Fruit fly (Drosophila melanogaster): Measurements from ENCODE around the gene CG10949.

Gene CG10949

DNA sequence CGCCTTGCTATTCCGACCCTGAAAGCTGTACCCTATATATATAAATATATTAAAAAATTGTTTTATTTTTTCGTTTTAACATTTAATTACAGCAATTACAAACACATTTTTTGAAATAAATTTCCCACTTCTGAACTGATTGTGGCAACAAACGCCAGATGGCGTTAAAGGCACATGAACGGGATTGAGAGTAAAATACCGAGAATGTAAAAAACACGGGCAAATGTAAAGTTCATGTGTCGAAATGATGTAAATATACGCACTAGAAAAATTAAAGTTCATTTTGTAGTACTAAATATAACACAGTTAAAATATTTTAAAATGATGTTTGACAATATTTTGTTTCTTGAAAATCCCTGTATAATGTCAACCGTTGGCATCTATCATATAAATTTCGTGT, 47.7 kb upstream of the CG10949 start:
- TF ChIP-seq slou (GFP tag; optimal IDR thresholded peaks at IDR 0.05), result no peak
- TF ChIP-seq zf30C (GFP tag; optimal IDR thresholded peaks at IDR 0.05), result no peak
- TF ChIP-seq tap (tag; optimal IDR thresholded peaks at IDR 0.05), result peak; percentile 7
- 0 out of 2 replicates have a peak, but pooled peaks have one; percentile 17 for TF ChIP-seq chm (GFP tag; IDR thresholded peaks at IDR 0.05)
- peak; percentile 16 for TF ChIP-seq Sox102F (GFP tag; optimal IDR thresholded peaks at IDR 0.05)
- peak; percentile 28; the same call in 1 of the 2 replicates for TF ChIP-seq CG32532 (GFP tag; IDR thresholded peaks at IDR 0.05)
- TF ChIP-seq Ptx1 (GFP tag; IDR thresholded peaks at IDR 0.05), result 0 out of 2 replicates have a peak, but pooled peaks have one; percentile 33
- peak; percentile 27; the same call in 1 of the 3 replicates for TF ChIP-seq hb (GFP tag; IDR thresholded peaks at IDR 0.05; ENCODE audit: partially characterized antibody)
- peak; percentile 27 for TF ChIP-seq CG1529 (GFP tag; optimal IDR thresholded peaks at IDR 0.05)
- TF ChIP-seq sc (optimal IDR thresholded peaks at IDR 0.05), result no peak
- peak; percentile 18 for TF ChIP-seq sc (GFP tag; optimal IDR thresholded peaks at IDR 0.05)
- peak; percentile 13 for TF ChIP-seq CG17802 (tag; optimal IDR thresholded peaks at IDR 0.05)
- TF ChIP-seq CG6254 (GFP tag; optimal IDR thresholded peaks at IDR 0.05), result peak; percentile 61
- no peak for TF ChIP-seq disco-r (GFP tag; optimal IDR thresholded peaks at IDR 0.05)
- TF ChIP-seq CG7372 (GFP tag; IDR thresholded peaks at IDR 0.05), result peak; percentile 7; the same call in 1 of the 2 replicates
- TF ChIP-seq dpn (GFP tag; optimal IDR thresholded peaks at IDR 0.05), result peak in 1 of 2 experiments; percentile 32
- 0 out of 3 replicates have a peak, but pooled peaks have one; percentile 41 for TF ChIP-seq H15 (GFP tag; IDR thresholded peaks at IDR 0.05)
- peak; percentile 69 for TF ChIP-seq amos (GFP tag; IDR thresholded peaks at IDR 0.05; ENCODE audit: partially characterized antibody)
- TF ChIP-seq Dip3 (GFP tag; optimal IDR thresholded peaks at IDR 0.05), result no peak
- peak; percentile 48 for TF ChIP-seq CG17568 (GFP tag; optimal IDR thresholded peaks at IDR 0.05)
- TF ChIP-seq Fer3 (tag; optimal IDR thresholded peaks at IDR 0.05), result peak; percentile 6
- no peak for TF ChIP-seq ro (GFP tag; IDR thresholded peaks at IDR 0.05)
- no peak for TF ChIP-seq en (GFP tag; optimal IDR thresholded peaks at IDR 0.05)
- TF ChIP-seq ara (GFP tag; IDR thresholded peaks at IDR 0.05), result no peak
- peak; percentile 46 for TF ChIP-seq CG1603 (tag; optimal IDR thresholded peaks at IDR 0.05)
- peak; percentile 59 for TF ChIP-seq NfI (GFP tag; optimal IDR thresholded peaks at IDR 0.05)
- no peak for TF ChIP-seq CG6175 (GFP tag; IDR thresholded peaks at IDR 0.05)
- TF ChIP-seq pzg (GFP tag; optimal IDR thresholded peaks at IDR 0.05), result peak; percentile 5
- TF ChIP-seq abd-A (tag; optimal IDR thresholded peaks at IDR 0.05), result no peak
- TF ChIP-seq CG31365 (tag; optimal IDR thresholded peaks at IDR 0.05), result no peak
- TF ChIP-seq CG9817 (tag; optimal IDR thresholded peaks at IDR 0.05), result peak; percentile 3
- TF ChIP-seq CG6689 (GFP tag; IDR thresholded peaks at IDR 0.05), result no peak
- peak; percentile 61 for TF ChIP-seq E2f2 (GFP tag; IDR thresholded peaks at IDR 0.05)
- TF ChIP-seq CG10209 (GFP tag; optimal IDR thresholded peaks at IDR 0.05), result peak; percentile 35
- TF ChIP-seq onecut (GFP tag; IDR thresholded peaks at IDR 0.05), result peak; percentile 41
- TF ChIP-seq chinmo (GFP tag; IDR thresholded peaks at IDR 0.05; ENCODE audit: partially characterized antibody), result 0 out of 4 replicates have a peak, but pooled peaks have one; percentile 19
- peak; percentile 1 for TF ChIP-seq BtbVII (GFP tag; optimal IDR thresholded peaks at IDR 0.05)
- peak; percentile 24 for TF ChIP-seq CG18619 (GFP tag; optimal IDR thresholded peaks at IDR 0.05)
- no peak for TF ChIP-seq CG8388 (GFP tag; optimal IDR thresholded peaks at IDR 0.05)
- TF ChIP-seq CTCF (GFP tag; optimal IDR thresholded peaks at IDR 0.05), result peak; percentile 94
- peak; percentile 26 for TF ChIP-seq Xbp1 (GFP tag; optimal IDR thresholded peaks at IDR 0.05)
- TF ChIP-seq CG2199 (GFP tag; IDR thresholded peaks at IDR 0.05), result peak; percentile 50; the same call in 2 of the 3 replicates
- peak; percentile 36 for TF ChIP-seq CG13424 (tag; optimal IDR thresholded peaks at IDR 0.05)
- TF ChIP-seq pita (GFP tag; optimal IDR thresholded peaks at IDR 0.05), result peak; percentile 1
- TF ChIP-seq CG14050 (GFP tag; IDR thresholded peaks at IDR 0.05), result 0 out of 3 replicates have a peak, but pooled peaks have one; percentile 10
- peak in 1 of 2 experiments; percentile 50 for TF ChIP-seq bsh (GFP tag; optimal IDR thresholded peaks at IDR 0.05)
- TF ChIP-seq ewg (GFP tag; optimal IDR thresholded peaks at IDR 0.05), result peak; percentile 34
- TF ChIP-seq CG12659 (GFP tag; optimal IDR thresholded peaks at IDR 0.05), result peak; percentile 11
- TF ChIP-seq chif (GFP tag; optimal IDR thresholded peaks at IDR 0.05), result peak in 1 of 2 experiments; percentile 9
- TF ChIP-seq CG3838 (GFP tag; optimal IDR thresholded peaks at IDR 0.05), result no peak
